Fruit fly (Drosophila melanogaster): ENCODE data around the gene CG15025.

CG15025 gene

dm6 chr3R:19472218-19472617, 18.7 kb downstream of the CG15025 start (continued):
- TF ChIP-seq ttk (GFP tag; IDR thresholded peaks at IDR 0.05) = no peak; the same call in 1 of the 2 replicates
- TF ChIP-seq grau (tag; optimal IDR thresholded peaks at IDR 0.05) = no peak
- TF ChIP-seq fd3F (GFP tag; optimal IDR thresholded peaks at IDR 0.05) = no peak
- 0 out of 3 replicates have a peak, but pooled peaks have one; percentile 54 for TF ChIP-seq otp (GFP tag; IDR thresholded peaks at IDR 0.05)
- no peak for TF ChIP-seq wdn (GFP tag; IDR thresholded peaks at IDR 0.05)
- TF ChIP-seq Rx (GFP tag; IDR thresholded peaks at IDR 0.05) = no peak
- no peak for TF ChIP-seq ems (GFP tag; optimal IDR thresholded peaks at IDR 0.05)
- peak; percentile 33 for TF ChIP-seq CG34376 (GFP tag; optimal IDR thresholded peaks at IDR 0.05)
- peak; percentile 16 for TF ChIP-seq CG15514 (GFP tag; optimal IDR thresholded peaks at IDR 0.05)
- TF ChIP-seq Lpt (GFP tag; optimal IDR thresholded peaks at IDR 0.05) = no peak
- no peak for TF ChIP-seq CG11504 (tag; optimal IDR thresholded peaks at IDR 0.05)
- no peak for TF ChIP-seq sc (optimal IDR thresholded peaks at IDR 0.05)
- peak; percentile 48 for TF ChIP-seq sc (GFP tag; optimal IDR thresholded peaks at IDR 0.05)
- TF ChIP-seq Hr3 (GFP tag; optimal IDR thresholded peaks at IDR 0.05) = no peak
- TF ChIP-seq cg (GFP tag; optimal IDR thresholded peaks at IDR 0.05) = peak; percentile 9
- TF ChIP-seq pzg (GFP tag; optimal IDR thresholded peaks at IDR 0.05) = no peak
- TF ChIP-seq Dad (GFP tag; optimal IDR thresholded peaks at IDR 0.05) = no peak
- TF ChIP-seq tna (GFP tag; IDR thresholded peaks at IDR 0.05; ENCODE audit: partially characterized antibody) = no peak
- no peak for TF ChIP-seq CG11398 (GFP tag; optimal IDR thresholded peaks at IDR 0.05)
- no peak for TF ChIP-seq jing (GFP tag; optimal IDR thresholded peaks at IDR 0.05)
- no peak for TF ChIP-seq CG8944 (GFP tag; optimal IDR thresholded peaks at IDR 0.05)
- TF ChIP-seq CG42726 (GFP tag; IDR thresholded peaks at IDR 0.05; ENCODE audit: partially characterized antibody) = no peak
- no peak for TF ChIP-seq Adf1 (GFP tag; IDR thresholded peaks at IDR 0.05)
- TF ChIP-seq vvl (GFP tag; IDR thresholded peaks at IDR 0.05) = peak; percentile 56
- TF ChIP-seq Hey (tag; optimal IDR thresholded peaks at IDR 0.05) = no peak
- TF ChIP-seq CG7963 (GFP tag; IDR thresholded peaks at IDR 0.05; ENCODE audit: partially characterized antibody) = no peak
- no peak for TF ChIP-seq Ptx1 (GFP tag; IDR thresholded peaks at IDR 0.05)
- TF ChIP-seq NC2α (GFP tag; optimal IDR thresholded peaks at IDR 0.05) = peak; percentile 13
- TF ChIP-seq CG3065 (GFP tag; optimal IDR thresholded peaks at IDR 0.05) = no peak
- TF ChIP-seq CG5245 (GFP tag; optimal IDR thresholded peaks at IDR 0.05) = no peak
- TF ChIP-seq pb (GFP tag; optimal IDR thresholded peaks at IDR 0.05) = no peak
- no peak for TF ChIP-seq CG6791 (GFP tag; IDR thresholded peaks at IDR 0.05; ENCODE audit: partially characterized antibody)
- no peak for TF ChIP-seq Dp (GFP tag; optimal IDR thresholded peaks at IDR 0.05)
- TF ChIP-seq Sry-β (GFP tag; optimal IDR thresholded peaks at IDR 0.05) = peak; percentile 24
- no peak for TF ChIP-seq bbx (GFP tag; IDR thresholded peaks at IDR 0.05; ENCODE audit: partially characterized antibody)
- no peak for TF ChIP-seq pho (GFP tag; optimal IDR thresholded peaks at IDR 0.05)
- peak; percentile 65 for TF ChIP-seq zfh1 (GFP tag; IDR thresholded peaks at IDR 0.05)
- TF ChIP-seq nerfin-2 (GFP tag; IDR thresholded peaks at IDR 0.05; ENCODE audit: partially characterized antibody) = no peak
- TF ChIP-seq CG18619 (GFP tag; optimal IDR thresholded peaks at IDR 0.05) = no peak
- TF ChIP-seq CG3163 (GFP tag; optimal IDR thresholded peaks at IDR 0.05) = no peak
- peak; percentile 39 for TF ChIP-seq HHEX (GFP tag; optimal IDR thresholded peaks at IDR 0.05)
- TF ChIP-seq insv (GFP tag; optimal IDR thresholded peaks at IDR 0.05) = no peak
- no peak for TF ChIP-seq gcm2 (GFP tag; optimal IDR thresholded peaks at IDR 0.05)
- TF ChIP-seq CG15269 (tag; optimal IDR thresholded peaks at IDR 0.05) = no peak
- TF ChIP-seq CG1529 (GFP tag; optimal IDR thresholded peaks at IDR 0.05) = peak; percentile 48
- peak; percentile 26 for TF ChIP-seq ac (GFP tag; optimal IDR thresholded peaks at IDR 0.05)
- TF ChIP-seq CG7786 (GFP tag; optimal IDR thresholded peaks at IDR 0.05) = no peak
- no peak for TF ChIP-seq CG17912 (GFP tag; optimal IDR thresholded peaks at IDR 0.05)
- TF ChIP-seq CG30020 (tag; optimal IDR thresholded peaks at IDR 0.05) = no peak
- TF ChIP-seq CG13123 (GFP tag; optimal IDR thresholded peaks at IDR 0.05) = no peak
- TF ChIP-seq HLHmδ (GFP tag; optimal IDR thresholded peaks at IDR 0.05) = peak; percentile 83
- no peak for TF ChIP-seq Optix (GFP tag; IDR thresholded peaks at IDR 0.05)

Data from whole organism, embryonic.